Worm (Caenorhabditis elegans): ENCODE data around the gene R151.1.

Gene R151.1

ce11 chrIII:7201378-7202256, 14.7 kb upstream of the R151.1 start, which contains the start of gene dpy-31 (continued):
- TF ChIP-seq unc-62 (GFP tag; optimal IDR thresholded peaks at IDR 0.05 in 1 of 2) (peak in 1 of 2 experiments; percentile 95), unc-62 (tag; optimal IDR thresholded peaks at IDR 0.05) (no peak), lin-29 (GFP tag; IDR thresholded peaks at IDR 0.05) (no peak), daf-12 (tag; optimal IDR thresholded peaks at IDR 0.05) (no peak), zip-2 (tag; optimal IDR thresholded peaks at IDR 0.05) (no peak), ceh-44 (GFP tag; IDR thresholded peaks at IDR 0.05) (no peak), gei-8 (GFP tag; optimal IDR thresholded peaks at IDR 0.05) (no peak), nhr-42 (GFP tag; IDR thresholded peaks at IDR 0.05) (no peak), nhr-28 (tag; optimal IDR thresholded peaks at IDR 0.05) (peak; percentile 21), ctbp-1 (GFP tag; IDR thresholded peaks at IDR 0.05) (no peak), nhr-77 (tag; optimal IDR thresholded peaks at IDR 0.05) (peak; percentile 12), R02D3.7 (tag; optimal IDR thresholded peaks at IDR 0.05) (no peak), snpc-4 (tag; optimal IDR thresholded peaks at IDR 0.05) (no peak), ztf-11 (tag; optimal IDR thresholded peaks at IDR 0.05) (no peak), ama-1 (optimal IDR thresholded peaks at IDR 0.05) (no peak), nhr-76 (tag; optimal IDR thresholded peaks at IDR 0.05) (no peak), dmd-6 (GFP tag; IDR thresholded peaks at IDR 0.05) (no peak), madf-9 (GFP tag; conservative IDR thresholded peaks at IDR 0.05) (no peak)

ce11 chrIII:7203130-7203775, 13.1 kb upstream of the R151.1 start:
- TF ChIP-seq mdl-1 (tag; optimal IDR thresholded peaks at IDR 0.05) (peak in 1 of 2 experiments; percentile 50), hlh-30 (tag; optimal IDR thresholded peaks at IDR 0.05; ENCODE audit: insufficient read depth) (peak; percentile 17), lsy-2 (tag; optimal IDR thresholded peaks at IDR 0.05) (peak in 1 of 2 experiments; percentile 49), nhr-77 (tag; optimal IDR thresholded peaks at IDR 0.05) (no peak), cey-2 (tag; optimal IDR thresholded peaks at IDR 0.05; ENCODE audit: borderline replicate concordance, insufficient read depth) (peak; percentile 73), vab-7 (GFP tag; IDR thresholded peaks at IDR 0.05) (no peak), aha-1 (tag) (peak; percentile 95), F49E8.2 (tag; optimal IDR thresholded peaks at IDR 0.05; ENCODE audit: borderline replicate concordance) (no peak), mxl-3 (GFP tag; optimal IDR thresholded peaks at IDR 0.05) (peak; percentile 37), Y75B8A.6 (GFP tag; IDR thresholded peaks at IDR 0.05) (no peak), nhr-28 (tag; optimal IDR thresholded peaks at IDR 0.05) (peak; percentile 66), dpl-1 (GFP tag; optimal IDR thresholded peaks at IDR 0.05) (peak; percentile 7), hlh-11 (tag; optimal IDR thresholded peaks at IDR 0.05) (peak; percentile 35), tra-1 (GFP tag; IDR thresholded peaks at IDR 0.05) (0 out of 2 replicates have a peak, but pooled peaks have one; percentile 37)

ce11 chrIII:7207903-7208497, 8.3 kb upstream of the R151.1 start, which contains the start of gene rpl-6:
Gene rpl-6, plus strand, starts transcription at chrIII:7208447.
- TF ChIP-seq lim-7 (GFP tag; IDR thresholded peaks at IDR 0.05) (0 out of 2 replicates have a peak, but pooled peaks have one; percentile 17), aly-2 (tag; optimal IDR thresholded peaks at IDR 0.05) (no peak), dmd-9 (GFP tag; IDR thresholded peaks at IDR 0.05) (peak; percentile 85), mdl-1 (tag; optimal IDR thresholded peaks at IDR 0.05) (peak in 1 of 2 experiments; percentile 26), zfp-3 (GFP tag; conservative IDR thresholded peaks at IDR 0.05) (peak; percentile 66; the same call in 1 of the 2 replicates), unc-62 (GFP tag; optimal IDR thresholded peaks at IDR 0.05 in 1 of 2) (no peak), unc-62 (tag; optimal IDR thresholded peaks at IDR 0.05) (no peak), hlh-11 (tag; optimal IDR thresholded peaks at IDR 0.05) (peak; percentile 74), daf-12 (tag; optimal IDR thresholded peaks at IDR 0.05) (no peak), ztf-11 (tag; optimal IDR thresholded peaks at IDR 0.05) (no peak), ceh-82 (tag; optimal IDR thresholded peaks at IDR 0.05) (no peak), snpc-1.2 (GFP tag; IDR thresholded peaks at IDR 0.05) (no peak), D1046.2 (GFP tag; IDR thresholded peaks at IDR 0.05) (peak; percentile 99), T20F7.1 (GFP tag; optimal IDR thresholded peaks at IDR 0.05) (peak; percentile 87), lsy-2 (tag; optimal IDR thresholded peaks at IDR 0.05) (peak; percentile 98 to 100), ces-1 (GFP tag; optimal IDR thresholded peaks at IDR 0.05) (no peak), hif-1 (tag; optimal IDR thresholded peaks at IDR 0.05) (peak in 1 of 2 experiments; percentile 82), mdt-29 (GFP tag; IDR thresholded peaks at IDR 0.05) (no peak), mes-2 (tag; optimal IDR thresholded peaks at IDR 0.05; ENCODE audit: poor library complexity, severe bottlenecking) (peak; percentile 91), lin-39 (tag; optimal IDR thresholded peaks at IDR 0.05) (no peak), nhr-48 (tag; optimal IDR thresholded peaks at IDR 0.05) (peak; percentile 24), hlh-30 (tag; optimal IDR thresholded peaks at IDR 0.05; ENCODE audit: insufficient read depth) (peak; percentile 88)
